Worm (Caenorhabditis elegans): ENCODE results near the gene ska-3.

DNA sequence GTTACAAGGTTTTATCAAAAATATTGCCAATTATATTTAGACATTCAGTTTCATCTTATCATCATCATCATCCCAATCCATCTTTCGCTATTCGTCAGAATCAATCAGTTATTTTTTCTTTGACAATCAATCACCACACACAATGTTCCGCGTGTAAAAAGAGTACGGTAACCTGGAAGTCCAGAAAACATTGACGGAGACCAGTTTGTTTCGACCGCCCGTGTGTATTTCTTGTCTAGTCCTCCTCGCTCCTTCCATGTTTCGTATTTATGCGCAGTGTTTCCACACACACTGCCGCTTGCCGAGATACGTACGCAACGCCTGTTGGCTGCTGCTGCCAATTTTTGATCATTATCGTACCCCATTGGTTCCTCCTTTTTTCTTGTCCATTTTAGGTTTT is 31.9 kb upstream of the ska-3 start:
- TF ChIP-seq unc-39 (tag; optimal IDR thresholded peaks at IDR 0.05) (no peak), R02D3.7 (tag; optimal IDR thresholded peaks at IDR 0.05) (no peak), zag-1 (tag; optimal IDR thresholded peaks at IDR 0.05) (no peak), lin-13 (GFP tag; optimal IDR thresholded peaks at IDR 0.05) (peak; percentile 5), aly-2 (tag; optimal IDR thresholded peaks at IDR 0.05) (no peak)

Data from whole organism, L2 larva.